Fruit fly (Drosophila melanogaster) whole organism, embryonic: ENCODE measurements around the gene Patr-1.

Experiments
- Bteb2 ChIP-seq: fragments of 200-800 bp; sonication (Bioruptor generic); optimal IDR thresholded peaks from 2 replicates; lab custom pipeline; 2016; ENCODE audit warnings: missing biosample characterization, missing genetic modification characterization
- CG10267 ChIP-seq: fragments of 200-800 bp; sonication (Bioruptor generic); optimal IDR thresholded peaks from 2 replicates; lab custom pipeline; 2018; ENCODE audit warnings: missing biosample characterization, mild to moderate bottlenecking, missing genetic modification characterization, moderate library complexity
- CG10366 ChIP-seq: fragments of 200-800 bp; sonication (Bioruptor generic); IDR thresholded peaks from 2 replicates; pipeline ENCODE4 v1.3.6; 2022; ENCODE audit warnings: missing biosample characterization, missing genetic modification characterization
- CG11696 ChIP-seq: fragments of 200-800 bp; sonication (Bioruptor generic); IDR thresholded peaks from 2 replicates; pipeline ENCODE4 v1.3.6; 2022; ENCODE audit warnings: missing biosample characterization, missing genetic modification characterization
- CG12071 ChIP-seq: fragments of 200-800 bp; sonication (Bioruptor generic); optimal IDR thresholded peaks from 3 replicates; lab custom pipeline; 2018; ENCODE audit warnings: missing biosample characterization, mild to moderate bottlenecking, missing genetic modification characterization
- CG12219 ChIP-seq: fragments of 200-800 bp; sonication (Bioruptor generic); optimal IDR thresholded peaks from 3 replicates; lab custom pipeline; 2018; ENCODE audit warnings: missing biosample characterization, mild to moderate bottlenecking, missing genetic modification characterization
- CG13287 ChIP-seq: fragments of 200-800 bp; sonication (Bioruptor generic); IDR thresholded peaks from 2 replicates; pipeline ENCODE4 v1.3.6; 2022; ENCODE audit warnings: missing biosample characterization, missing genetic modification characterization; ENCODE audit not compliant: partially characterized antibody
- CG13424 ChIP-seq: fragments of 200-800 bp; sonication (Bioruptor generic); optimal IDR thresholded peaks from 2 replicates; lab custom pipeline; 2019; ENCODE audit warnings: missing biosample characterization, mild to moderate bottlenecking, missing genetic modification characterization, moderate library complexity
- CG13775 ChIP-seq: fragments of 200-800 bp; sonication (Bioruptor generic); optimal IDR thresholded peaks from 3 replicates; lab custom pipeline; 2017; ENCODE audit warnings: missing biosample characterization, mild to moderate bottlenecking, missing genetic modification characterization
- CG30431 ChIP-seq: fragments of 200-800 bp; sonication (Bioruptor generic); optimal IDR thresholded peaks from 2 replicates; lab custom pipeline; 2017; ENCODE audit warnings: missing biosample characterization, missing genetic modification characterization
- CG34224 ChIP-seq: fragments of 200-800 bp; sonication (Bioruptor generic); IDR thresholded peaks from 3 replicates; pipeline ENCODE4 v1.3.6; 2022; ENCODE audit warnings: missing biosample characterization, missing genetic modification characterization; ENCODE audit not compliant: partially characterized antibody
- CG4282 ChIP-seq: fragments of 200-800 bp; sonication (Bioruptor generic); optimal IDR thresholded peaks from 2 replicates; lab custom pipeline; 2016; ENCODE audit warnings: missing biosample characterization, missing genetic modification characterization
- CG5245 ChIP-seq: fragments of 200-800 bp; sonication (Bioruptor generic); optimal IDR thresholded peaks from 3 replicates; lab custom pipeline; 2016; ENCODE audit warnings: missing biosample characterization, missing genetic modification characterization
- CG6175 ChIP-seq: fragments of 200-800 bp; sonication (Bioruptor generic); IDR thresholded peaks from 3 replicates; pipeline ENCODE4 v1.3.6; 2022; ENCODE audit warnings: missing biosample characterization, missing genetic modification characterization
- CG6683 ChIP-seq: fragments of 200-800 bp; sonication (Bioruptor generic); optimal IDR thresholded peaks from 2 replicates; lab custom pipeline; 2017; ENCODE audit warnings: missing biosample characterization, mild to moderate bottlenecking, missing genetic modification characterization, missing genetic modification reagents
- CG9797 ChIP-seq: fragments of 200-800 bp; sonication (Bioruptor generic); optimal IDR thresholded peaks from 3 replicates; lab custom pipeline; 2018; ENCODE audit warnings: missing biosample characterization, mild to moderate bottlenecking, missing genetic modification characterization
- CG9876 ChIP-seq: fragments of 200-800 bp; sonication (Bioruptor generic); optimal IDR thresholded peaks from 2 replicates; lab custom pipeline; 2016; ENCODE audit warnings: missing biosample characterization, missing genetic modification characterization
- Dip3 ChIP-seq: fragments of 200-800 bp; sonication (Bioruptor generic); optimal IDR thresholded peaks from 3 replicates; lab custom pipeline; 2016; ENCODE audit warnings: missing biosample characterization, missing genetic modification characterization
- Doc3 ChIP-seq: fragments of 200-800 bp; sonication (Bioruptor generic); IDR thresholded peaks from 3 replicates; pipeline ENCODE4 v1.3.6; 2022; ENCODE audit warnings: missing biosample characterization, missing genetic modification characterization; ENCODE audit not compliant: partially characterized antibody
- HLH54F ChIP-seq: fragments of 200-800 bp; sonication (Bioruptor generic); optimal IDR thresholded peaks from 3 replicates; lab custom pipeline; 2016; ENCODE audit warnings: missing biosample characterization, missing genetic modification characterization
- Hr51 ChIP-seq, 2 experiments: fragments of 200-800 bp; sonication (Bioruptor generic); optimal IDR thresholded peaks; 2 replicates in 1 of 2; 3 replicates in 1 of 2; lab custom pipeline; 2016 to 2018; ENCODE audit warnings: missing biosample characterization in 2 of 2, missing genetic modification characterization in 2 of 2, mild to moderate bottlenecking in 1 of 2, moderate library complexity in 1 of 2
- Mad ChIP-seq: fragments of 200-800 bp; sonication (Bioruptor generic); optimal IDR thresholded peaks from 2 replicates; lab custom pipeline; 2016; ENCODE audit warnings: missing biosample characterization, missing genetic modification characterization
- NFAT ChIP-seq: fragments of 200-800 bp; sonication (Bioruptor generic); IDR thresholded peaks from 2 replicates; pipeline ENCODE4 v1.3.6; 2022; ENCODE audit warnings: missing biosample characterization, missing genetic modification characterization
- Nf-YC ChIP-seq: fragments of 200-800 bp; optimal IDR thresholded peaks from 3 replicates; lab custom pipeline; 2019; ENCODE audit warnings: missing biosample characterization, mild to moderate bottlenecking, missing genetic modification characterization, moderate library complexity
- PHDP ChIP-seq: fragments of 200-800 bp; sonication (Bioruptor generic); optimal IDR thresholded peaks from 3 replicates; lab custom pipeline; 2018; ENCODE audit warnings: missing biosample characterization, mild to moderate bottlenecking, missing genetic modification characterization, moderate library complexity
- Side ChIP-seq: fragments of 200-800 bp; sonication (Bioruptor generic); optimal IDR thresholded peaks from 2 replicates; lab custom pipeline; 2016; ENCODE audit warnings: missing biosample characterization, missing genetic modification characterization
- Ssrp ChIP-seq: fragments of 200-800 bp; sonication (Bioruptor generic); optimal IDR thresholded peaks from 2 replicates; lab custom pipeline; 2018; ENCODE audit warnings: missing biosample characterization, mild to moderate bottlenecking, missing genetic modification characterization, moderate library complexity
- Tbp ChIP-seq: fragments of >200 bp; optimal IDR thresholded peaks from 2 replicates; lab custom pipeline; 2018; ENCODE audit warnings: missing biosample characterization, missing genetic modification characterization
- Xbp1 ChIP-seq: fragments of 200-800 bp; sonication (Bioruptor generic); optimal IDR thresholded peaks from 3 replicates; lab custom pipeline; 2016; ENCODE audit warnings: missing biosample characterization, mild to moderate bottlenecking, missing genetic modification characterization
- ase ChIP-seq: fragments of 200-800 bp; sonication (Bioruptor generic); IDR thresholded peaks from 3 replicates; pipeline ENCODE4 v1.3.6; 2022; ENCODE audit warnings: missing biosample characterization, missing genetic modification characterization
- ash1 ChIP-seq: fragments of 200-800 bp; sonication (Bioruptor generic); optimal IDR thresholded peaks from 2 replicates; lab custom pipeline; 2018; ENCODE audit warnings: missing biosample characterization, mild to moderate bottlenecking, missing genetic modification characterization
- cas ChIP-seq: fragments of 200-800 bp; sonication (Bioruptor generic); IDR thresholded peaks from 2 replicates; pipeline ENCODE4 v1.3.6; 2022; ENCODE audit warnings: missing biosample characterization, missing genetic modification characterization
- cg ChIP-seq: fragments of 200-800 bp; sonication (Bioruptor generic); optimal IDR thresholded peaks from 3 replicates; lab custom pipeline; 2019; ENCODE audit warnings: missing biosample characterization, mild to moderate bottlenecking, missing genetic modification characterization, moderate library complexity
- crol ChIP-seq: fragments of 200-800 bp; sonication (Bioruptor generic); IDR thresholded peaks from 2 replicates; pipeline ENCODE4 v1.3.6; 2022; ENCODE audit warnings: missing biosample characterization, missing genetic modification characterization
- emc ChIP-seq: fragments of 200-800 bp; sonication (Bioruptor generic); optimal IDR thresholded peaks from 2 replicates; lab custom pipeline; 2016; ENCODE audit warnings: missing biosample characterization, missing genetic modification characterization
- eve ChIP-seq, 2 experiments: fragments of >200 bp; optimal IDR thresholded peaks; 2 replicates each; lab custom pipeline; 2017; ENCODE audit warnings: missing biosample characterization in 2 of 2, missing genetic modification characterization in 2 of 2
- ftz-f1 ChIP-seq: fragments of 200-800 bp; sonication (Bioruptor generic); optimal IDR thresholded peaks from 2 replicates; lab custom pipeline; 2016; ENCODE audit warnings: missing biosample characterization, missing genetic modification characterization
- gsb ChIP-seq: fragments of 200-800 bp; sonication (Bioruptor generic); IDR thresholded peaks from 2 replicates; pipeline ENCODE4 v1.3.6; 2022; ENCODE audit warnings: missing biosample characterization, missing genetic modification characterization
- ham ChIP-seq: fragments of 200-800 bp; sonication (Bioruptor generic); IDR thresholded peaks from 2 replicates; pipeline ENCODE4 v1.3.6; 2022; ENCODE audit warnings: missing biosample characterization, missing genetic modification characterization
- ind ChIP-seq: fragments of 200-800 bp; sonication (Bioruptor generic); optimal IDR thresholded peaks from 3 replicates; lab custom pipeline; 2016; ENCODE audit warnings: missing biosample characterization, missing genetic modification characterization
- kni ChIP-seq: fragments of 200-800 bp; sonication (Bioruptor generic); optimal IDR thresholded peaks from 3 replicates; lab custom pipeline; 2017; ENCODE audit warnings: mild to moderate bottlenecking, missing biosample characterization, missing genetic modification reagents, missing genetic modification characterization
- lov ChIP-seq, 2 experiments: fragments of 200-800 bp in 1 of 2; fragments of >200 bp in 1 of 2; sonication (Bioruptor generic) in 1 of 2; IDR thresholded peaks in 1 of 2; optimal IDR thresholded peaks in 1 of 2; 2 replicates in 1 of 2; 3 replicates in 1 of 2; pipeline versions ENCODE4 v1.3.6 to Lab custom; 2017 to 2022; ENCODE audit warnings: missing biosample characterization in 1 of 2, missing genetic modification characterization in 1 of 2
- mam ChIP-seq: fragments of 200-800 bp; sonication (Bioruptor generic); optimal IDR thresholded peaks from 3 replicates; lab custom pipeline; 2016; ENCODE audit warnings: missing biosample characterization, missing genetic modification characterization
- p53 ChIP-seq: fragments of 200-800 bp; sonication (Bioruptor generic); optimal IDR thresholded peaks from 2 replicates; lab custom pipeline; 2016; ENCODE audit warnings: missing biosample characterization, missing genetic modification characterization
- prd ChIP-seq, 3 experiments: fragments of >200 bp in 2 of 3; fragments of 200-800 bp in 1 of 3; sonication (Bioruptor generic) in 1 of 3; optimal IDR thresholded peaks in 2 of 3; IDR thresholded peaks in 1 of 3; 2 replicates in 2 of 3; 3 replicates in 1 of 3; pipeline versions ENCODE4 v1.3.6 to Lab custom; 2017 to 2022; ENCODE audit warnings: missing biosample characterization in 1 of 3, missing genetic modification characterization in 1 of 3
- slp2 ChIP-seq: fragments of 200-800 bp; sonication (Bioruptor generic); optimal IDR thresholded peaks from 2 replicates; lab custom pipeline; 2016; ENCODE audit warnings: missing biosample characterization, missing genetic modification characterization
- trem ChIP-seq: fragments of 200-800 bp; optimal IDR thresholded peaks from 3 replicates; lab custom pipeline; 2019; ENCODE audit warnings: missing biosample characterization, mild to moderate bottlenecking, missing genetic modification characterization, moderate library complexity
- wdn ChIP-seq: fragments of 200-800 bp; sonication (Bioruptor generic); IDR thresholded peaks from 2 replicates; pipeline ENCODE4 v1.3.6; 2022; ENCODE audit warnings: missing biosample characterization, missing genetic modification characterization

Patr-1 gene

DNA sequence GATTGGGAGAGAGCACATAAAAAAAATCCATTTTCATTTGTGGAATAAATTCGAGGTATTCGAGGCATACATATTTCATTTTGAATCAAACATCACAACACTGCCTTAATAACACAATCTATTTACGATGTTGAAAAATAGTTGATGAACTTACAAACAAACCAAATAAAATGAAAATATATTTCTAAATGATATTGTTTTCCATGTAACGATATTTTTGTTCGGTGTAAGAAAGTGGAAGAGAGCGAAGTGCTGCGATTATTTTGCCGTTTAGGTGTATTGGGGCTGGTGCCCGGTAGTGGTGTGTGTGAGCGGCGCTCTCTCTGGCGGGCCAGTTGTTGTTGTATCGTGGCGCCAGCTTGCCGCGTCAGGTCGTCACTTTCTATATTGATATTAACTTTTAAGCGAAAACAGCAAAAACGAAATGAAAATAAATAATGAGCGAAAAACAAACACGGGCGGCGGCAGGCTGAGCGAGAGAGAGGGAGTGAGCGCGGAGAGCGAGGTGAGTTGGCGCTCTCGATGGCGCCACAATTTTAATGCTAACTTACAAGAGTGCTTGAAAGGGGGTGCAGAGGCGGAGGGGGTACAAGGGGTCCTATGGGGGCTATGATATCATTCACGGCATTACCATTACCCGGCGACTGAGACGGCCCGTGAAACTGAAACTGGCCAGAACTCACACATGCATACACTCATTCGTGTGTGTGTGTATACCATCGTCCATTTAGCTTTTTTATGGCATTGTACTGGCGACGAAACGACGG, 21.8 kb downstream of the Patr-1 start (continued):
- TF ChIP-seq NFAT (GFP tag; lab: Robert Waterston, UW), result peak; percentile 80
- peak; percentile 74 for TF ChIP-seq CG11696 (GFP tag; lab: Robert Waterston, UW)
- TF ChIP-seq cas, result peak; percentile 55; the same call in 1 of the 2 replicates
- TF ChIP-seq cg (GFP tag; lab: Kevin White, UChicago), result peak; percentile 87
- TF ChIP-seq prd (optimal IDR thresholded peaks at IDR 0.05; lab: Kevin White, UChicago), result no peak
- TF ChIP-seq prd (GFP tag; IDR thresholded peaks at IDR 0.05; lab: Robert Waterston, UW), result peak; percentile 92
- TF ChIP-seq CG6175 (GFP tag; lab: Robert Waterston, UW), result peak; percentile 86
- peak; percentile 91 for TF ChIP-seq trem (tag; lab: Kevin White, UChicago)
- TF ChIP-seq slp2, result peak; percentile 82
- no peak for TF ChIP-seq Doc3 (GFP tag; lab: Robert Waterston, UW)
- peak; percentile 82 for TF ChIP-seq CG30431
- peak; percentile 98 for TF ChIP-seq kni (GFP tag; lab: Kevin White, UChicago)
- peak; percentile 91 for TF ChIP-seq HLH54F (GFP tag; lab: Kevin White, UChicago)
- peak; percentile 97 for TF ChIP-seq PHDP (tag; lab: Kevin White, UChicago)
- no peak for TF ChIP-seq Tbp
- TF ChIP-seq CG4282 (GFP tag; lab: Kevin White, UChicago), result peak; percentile 55
- TF ChIP-seq CG9876 (GFP tag; lab: Kevin White, UChicago), result peak; percentile 73
- TF ChIP-seq wdn (GFP tag; lab: Robert Waterston, UW), result peak; percentile 84
- TF ChIP-seq Nf-YC, result peak; percentile 81
- peak; percentile 70 for TF ChIP-seq ash1 (GFP tag; lab: Kevin White, UChicago)
- TF ChIP-seq CG12071 (GFP tag; lab: Kevin White, UChicago), result peak; percentile 89
- TF ChIP-seq CG13287 (GFP tag; lab: Robert Waterston, UW), result 0 out of 2 replicates have a peak, but pooled peaks have one; percentile 34
- TF ChIP-seq CG13775 (GFP tag; lab: Kevin White, UChicago), result peak; percentile 90
- peak; percentile 93 for TF ChIP-seq Xbp1 (GFP tag; lab: Kevin White, UChicago)
- TF ChIP-seq CG10366, result peak; percentile 87
- TF ChIP-seq CG12219 (GFP tag; lab: Kevin White, UChicago), result peak; percentile 92
- peak; percentile 81 for TF ChIP-seq Mad (GFP tag; lab: Kevin White, UChicago)
- TF ChIP-seq p53 (GFP tag; lab: Kevin White, UChicago), result no peak
- no peak for TF ChIP-seq ham
- peak; percentile 38 for TF ChIP-seq ftz-f1
- peak; percentile 89 for TF ChIP-seq CG10267 (tag; lab: Kevin White, UChicago)
- TF ChIP-seq Side (GFP tag; lab: Kevin White, UChicago), result peak; percentile 90
- peak; percentile 64 for TF ChIP-seq CG34224
- TF ChIP-seq Hr51 (GFP tag; optimal IDR thresholded peaks at IDR 0.05; lab: Kevin White, UChicago), result peak; percentile 82 to 97
- TF ChIP-seq Ssrp (tag; lab: Kevin White, UChicago), result peak; percentile 91
- TF ChIP-seq ase, result peak; percentile 81
- TF ChIP-seq gsb (GFP tag; lab: Robert Waterston, UW), result peak; percentile 73
- TF ChIP-seq lov (optimal IDR thresholded peaks at IDR 0.05; lab: Kevin White, UChicago), result no peak
- peak; percentile 66 for TF ChIP-seq lov (GFP tag; IDR thresholded peaks at IDR 0.05; lab: Robert Waterston, UW)
- TF ChIP-seq mam (GFP tag; lab: Kevin White, UChicago), result peak; percentile 91
- TF ChIP-seq crol, result peak; percentile 98
- peak; percentile 86 for TF ChIP-seq CG5245 (GFP tag; lab: Kevin White, UChicago)
- TF ChIP-seq Dip3, result peak; percentile 93
- TF ChIP-seq ind (GFP tag; lab: Kevin White, UChicago), result peak; percentile 94
- TF ChIP-seq Bteb2 (GFP tag; lab: Kevin White, UChicago), result peak; percentile 91
- peak; percentile 90 for TF ChIP-seq CG6683
- TF ChIP-seq CG9797 (GFP tag; lab: Kevin White, UChicago), result peak; percentile 34
- TF ChIP-seq CG13424 (tag; lab: Kevin White, UChicago), result peak; percentile 95
- peak; percentile 71 for TF ChIP-seq emc (GFP tag; lab: Kevin White, UChicago)
- TF ChIP-seq eve (GFP tag; optimal IDR thresholded peaks at IDR 0.05; lab: Kevin White, UChicago), result peak in 1 of 2 experiments; percentile 96
